Fruit fly (Drosophila melanogaster): ENCODE data around the gene CG42613.

The CG42613 gene

DNA sequence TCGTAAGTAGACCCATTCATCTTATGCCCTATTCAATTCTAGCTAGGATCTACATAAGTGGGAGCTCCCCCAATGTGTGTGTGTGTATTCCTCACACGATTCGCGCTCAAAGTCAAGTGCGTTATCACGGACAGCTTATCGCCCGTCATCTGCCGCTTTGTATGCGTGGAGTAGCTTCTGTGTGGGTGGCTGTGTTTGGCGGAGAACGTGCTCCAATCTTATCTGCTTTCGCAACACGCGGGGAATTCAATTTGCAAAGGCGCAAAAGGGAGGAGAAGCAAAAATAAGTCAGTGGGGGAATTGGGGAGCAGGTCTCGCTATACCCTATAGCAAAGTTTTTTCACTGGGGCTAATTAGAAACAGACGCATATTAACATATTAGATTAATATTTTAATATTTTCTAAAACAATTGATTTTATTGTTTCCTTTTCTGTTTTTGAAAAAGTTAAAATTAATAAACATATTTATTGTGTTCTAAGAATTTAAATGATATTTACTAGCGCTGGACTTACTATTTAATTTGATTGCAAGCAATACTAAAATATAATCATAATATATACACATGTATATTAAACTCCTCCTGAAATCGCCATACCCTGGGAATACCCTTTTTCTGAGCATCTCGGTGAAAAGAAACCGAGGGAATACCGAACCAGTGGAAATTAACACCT, 56.3 kb downstream of the CG42613 start:
- TF ChIP-seq Awh (GFP tag; IDR thresholded peaks at IDR 0.05) (no peak), bcd (GFP tag; optimal IDR thresholded peaks at IDR 0.05) (peak; percentile 48), az2 (GFP tag; optimal IDR thresholded peaks at IDR 0.05) (no peak), ERR (GFP tag; optimal IDR thresholded peaks at IDR 0.05) (no peak), CG13123 (GFP tag; optimal IDR thresholded peaks at IDR 0.05) (no peak), rib (GFP tag; IDR thresholded peaks at IDR 0.05) (peak; percentile 78), ac (GFP tag; optimal IDR thresholded peaks at IDR 0.05) (no peak), CG11247 (GFP tag; IDR thresholded peaks at IDR 0.05) (peak; percentile 30; the same call in 1 of the 2 replicates), CG9797 (GFP tag; optimal IDR thresholded peaks at IDR 0.05) (no peak), pzg (GFP tag; optimal IDR thresholded peaks at IDR 0.05) (no peak), twi (tag; optimal IDR thresholded peaks at IDR 0.05) (no peak), CG5180 (GFP tag; optimal IDR thresholded peaks at IDR 0.05) (no peak), Fer1 (GFP tag; optimal IDR thresholded peaks at IDR 0.05) (peak; percentile 63), CG7556 (GFP tag; optimal IDR thresholded peaks at IDR 0.05) (peak; percentile 68), Hand (GFP tag; optimal IDR thresholded peaks at IDR 0.05) (peak; percentile 64), CG8290 (GFP tag; optimal IDR thresholded peaks at IDR 0.05) (no peak), CG8290 (tag; optimal IDR thresholded peaks at IDR 0.05) (no peak), B-H2 (GFP tag; optimal IDR thresholded peaks at IDR 0.05) (no peak), abd-A (tag; optimal IDR thresholded peaks at IDR 0.05) (no peak), CG4282 (GFP tag; optimal IDR thresholded peaks at IDR 0.05) (no peak), Chrac-16 (GFP tag; optimal IDR thresholded peaks at IDR 0.05) (peak; percentile 9), CG8359 (GFP tag; optimal IDR thresholded peaks at IDR 0.05; ENCODE audit: borderline replicate concordance) (no peak), sens-2 (GFP tag; IDR thresholded peaks at IDR 0.05) (no peak), CG7987 (GFP tag; optimal IDR thresholded peaks at IDR 0.05) (no peak), Dip3 (GFP tag; optimal IDR thresholded peaks at IDR 0.05) (no peak), p53 (GFP tag; optimal IDR thresholded peaks at IDR 0.05) (no peak), gcm2 (GFP tag; optimal IDR thresholded peaks at IDR 0.05) (no peak), H2.0 (GFP tag; IDR thresholded peaks at IDR 0.05) (no peak), CG14965 (GFP tag; optimal IDR thresholded peaks at IDR 0.05; ENCODE audit: borderline replicate concordance) (no peak), CG9609 (GFP tag; optimal IDR thresholded peaks at IDR 0.05) (no peak), CG5245 (GFP tag; optimal IDR thresholded peaks at IDR 0.05) (no peak), lmd (GFP tag; IDR thresholded peaks at IDR 0.05) (peak; percentile 16; the same call in 1 of the 2 replicates), CG4404 (GFP tag; IDR thresholded peaks at IDR 0.05) (no peak), CG30403 (GFP tag; optimal IDR thresholded peaks at IDR 0.05) (peak; percentile 54), Dbx (GFP tag; IDR thresholded peaks at IDR 0.05) (peak; percentile 63; the same call in 1 of the 3 replicates), br (optimal IDR thresholded peaks at IDR 0.05) (no peak), Fer3 (tag; optimal IDR thresholded peaks at IDR 0.05) (peak; percentile 55), ind (GFP tag; optimal IDR thresholded peaks at IDR 0.05) (peak; percentile 38), da (GFP tag; optimal IDR thresholded peaks at IDR 0.05) (no peak), CG10321 (GFP tag; IDR thresholded peaks at IDR 0.05) (no peak), CG11456 (GFP tag; IDR thresholded peaks at IDR 0.05) (no peak), CG4820 (GFP tag; optimal IDR thresholded peaks at IDR 0.05) (no peak), Poxn (GFP tag; IDR thresholded peaks at IDR 0.05) (no peak), sisA (GFP tag; IDR thresholded peaks at IDR 0.05) (no peak), seq (GFP tag; IDR thresholded peaks at IDR 0.05) (no peak), nau (GFP tag; optimal IDR thresholded peaks at IDR 0.05) (no peak), HLH3B (GFP tag; IDR thresholded peaks at IDR 0.05) (no peak; the same call in 1 of the 2 replicates), fru (optimal IDR thresholded peaks at IDR 0.05) (no peak), dati (GFP tag; IDR thresholded peaks at IDR 0.05) (no peak), CG6654 (GFP tag; optimal IDR thresholded peaks at IDR 0.05) (no peak), CG16863 (GFP tag; optimal IDR thresholded peaks at IDR 0.05) (no peak), sens (GFP tag) (no peak), CG1529 (GFP tag; optimal IDR thresholded peaks at IDR 0.05) (no peak)
